Fruit fly (Drosophila melanogaster): ENCODE data around the gene GluRS-m.

Gene GluRS-m

dm6 chr3L:16429451-16429850 lies 12.5 kb upstream of the GluRS-m start (continued):
- TF ChIP-seq CG15696 (tag; optimal IDR thresholded peaks at IDR 0.05) (no peak), CG3163 (GFP tag; optimal IDR thresholded peaks at IDR 0.05) (no peak), CG6689 (GFP tag; IDR thresholded peaks at IDR 0.05) (no peak), HmgZ (tag; optimal IDR thresholded peaks at IDR 0.05) (no peak), CG8388 (GFP tag; optimal IDR thresholded peaks at IDR 0.05) (no peak), wek (GFP tag; optimal IDR thresholded peaks at IDR 0.05) (peak; percentile 45), twi (tag; optimal IDR thresholded peaks at IDR 0.05) (no peak), CG15073 (GFP tag; optimal IDR thresholded peaks at IDR 0.05) (no peak), CG32532 (GFP tag; IDR thresholded peaks at IDR 0.05) (no peak), TFAM (GFP tag; optimal IDR thresholded peaks at IDR 0.05) (no peak), Dll (GFP tag; IDR thresholded peaks at IDR 0.05; ENCODE audit: partially characterized antibody) (no peak), CG11504 (tag; optimal IDR thresholded peaks at IDR 0.05) (peak; percentile 44), Lim3 (GFP tag; IDR thresholded peaks at IDR 0.05) (no peak), disco-r (GFP tag; optimal IDR thresholded peaks at IDR 0.05) (no peak), CG5245 (GFP tag; optimal IDR thresholded peaks at IDR 0.05) (no peak), Usf (GFP tag; optimal IDR thresholded peaks at IDR 0.05) (no peak), dm (GFP tag; optimal IDR thresholded peaks at IDR 0.05) (no peak), CG7556 (GFP tag; optimal IDR thresholded peaks at IDR 0.05) (no peak), stc (GFP tag; IDR thresholded peaks at IDR 0.05) (peak; percentile 46; the same call in 1 of the 2 replicates), chinmo (GFP tag; IDR thresholded peaks at IDR 0.05; ENCODE audit: partially characterized antibody) (no peak), ranshi (GFP tag; IDR thresholded peaks at IDR 0.05) (no peak), kni (GFP tag; optimal IDR thresholded peaks at IDR 0.05) (no peak), p53 (GFP tag; optimal IDR thresholded peaks at IDR 0.05) (no peak), CG15011 (GFP tag; optimal IDR thresholded peaks at IDR 0.05) (no peak), CG18764 (GFP tag; optimal IDR thresholded peaks at IDR 0.05) (no peak), bab2 (GFP tag; optimal IDR thresholded peaks at IDR 0.05) (no peak), Ets65A (GFP tag) (peak; percentile 12), CG4854 (GFP tag; optimal IDR thresholded peaks at IDR 0.05) (no peak), ash1 (GFP tag; optimal IDR thresholded peaks at IDR 0.05) (no peak), pita (GFP tag; optimal IDR thresholded peaks at IDR 0.05) (no peak)

DNA sequence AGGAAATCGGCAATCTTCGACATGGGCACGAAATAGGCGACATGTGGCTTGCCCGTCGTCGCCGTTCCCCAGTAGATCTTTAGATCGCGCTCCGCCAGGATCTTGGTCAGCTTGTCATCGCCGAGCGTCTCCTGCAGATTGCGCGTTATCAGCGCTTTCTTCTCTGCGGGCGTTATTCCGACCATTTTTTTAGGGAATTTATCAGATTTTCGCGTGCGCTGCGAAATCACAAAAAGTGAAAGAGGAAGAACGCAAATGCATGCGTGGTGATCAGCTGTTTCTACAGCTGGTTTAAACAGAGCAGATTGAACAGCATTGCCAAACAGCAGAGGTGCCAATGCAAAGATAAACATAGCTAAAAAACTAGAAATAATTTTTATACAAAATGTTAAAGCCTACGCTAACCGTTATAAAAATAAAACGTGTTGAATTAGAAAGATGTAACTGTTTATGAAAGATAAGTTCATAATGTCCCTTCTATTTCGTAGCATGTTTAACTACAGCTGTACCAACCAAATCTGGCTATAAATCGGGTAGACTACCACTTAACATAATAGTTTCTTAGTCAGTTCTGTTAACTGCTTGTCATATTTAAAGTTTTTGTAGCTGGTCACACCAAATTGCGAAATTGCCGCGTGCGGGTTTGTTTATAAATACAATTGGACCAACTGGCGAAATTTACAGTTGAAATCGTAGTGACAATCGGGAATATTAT lies 2.2 kb upstream of the GluRS-m start, which contains the start of the genes TyrRS and CG33158:
TSS of gene TyrRS (minus strand) at position 244 of the 715 bp plus-strand sequence.
TSS of gene CG33158 (plus strand) at position 539 of the 715 bp plus-strand sequence.
- peak; percentile 73 for TF ChIP-seq CG2116 (GFP tag; optimal IDR thresholded peaks at IDR 0.05)
- TF ChIP-seq pros (GFP tag; optimal IDR thresholded peaks at IDR 0.05): no peak
- no peak for TF ChIP-seq CG12104 (GFP tag; optimal IDR thresholded peaks at IDR 0.05)
- peak; percentile 2 for TF ChIP-seq CG17829 (tag; optimal IDR thresholded peaks at IDR 0.05)
- TF ChIP-seq lola (GFP tag; optimal IDR thresholded peaks at IDR 0.05): peak in 1 of 3 experiments; percentile 27
- peak; percentile 75 for TF ChIP-seq row (GFP tag; IDR thresholded peaks at IDR 0.05)
- no peak for TF ChIP-seq CG6813 (GFP tag; optimal IDR thresholded peaks at IDR 0.05)
- peak; percentile 84 for TF ChIP-seq kni (GFP tag; optimal IDR thresholded peaks at IDR 0.05)
- peak; percentile 17; the same call in 1 of the 2 replicates for TF ChIP-seq slbo (GFP tag; IDR thresholded peaks at IDR 0.05)
- TF ChIP-seq nerfin-1 (tag; optimal IDR thresholded peaks at IDR 0.05): peak; percentile 29
- TF ChIP-seq usp (GFP tag; optimal IDR thresholded peaks at IDR 0.05): no peak
- peak; percentile 62; the same call in 1 of the 3 replicates for TF ChIP-seq CG34422 (GFP tag; IDR thresholded peaks at IDR 0.05)
- TF ChIP-seq CG14710 (tag; optimal IDR thresholded peaks at IDR 0.05): peak; percentile 50
- TF ChIP-seq br (optimal IDR thresholded peaks at IDR 0.05): no peak
- peak; percentile 18 for TF ChIP-seq CG30403 (GFP tag; optimal IDR thresholded peaks at IDR 0.05)
- peak; percentile 16 for TF ChIP-seq CG13424 (tag; optimal IDR thresholded peaks at IDR 0.05)
- TF ChIP-seq MESR4 (GFP tag; optimal IDR thresholded peaks at IDR 0.05): peak; percentile 55
- TF ChIP-seq E2f2 (GFP tag; IDR thresholded peaks at IDR 0.05): peak; percentile 47
- no peak for TF ChIP-seq nom (GFP tag; optimal IDR thresholded peaks at IDR 0.05)
- peak; percentile 11 for TF ChIP-seq phol (tag; optimal IDR thresholded peaks at IDR 0.05)
- TF ChIP-seq CG34224 (GFP tag; IDR thresholded peaks at IDR 0.05; ENCODE audit: partially characterized antibody): 0 out of 3 replicates have a peak, but pooled peaks have one; percentile 16
- peak; percentile 84 for TF ChIP-seq trem (tag; optimal IDR thresholded peaks at IDR 0.05)

Data from whole organism, embryonic.